Worm (Caenorhabditis elegans) whole organism, mixed stage, embryonic: Measurements from ENCODE around the gene cin-4.

Source experiments
- M03D4.4 ChIP-seq: sonication (generic microtip); optimal IDR thresholded peaks from 2 replicates; lab custom pipeline; 2017; ENCODE audit warnings: mild to moderate bottlenecking, missing genetic modification characterization, missing compliant biosample characterization
- bed-3 ChIP-seq: fragments of 200-800 bp; sonication (Bioruptor generic); optimal IDR thresholded peaks from 3 replicates; lab custom pipeline; 2018; ENCODE audit warnings: mild to moderate bottlenecking, missing genetic modification characterization, moderate library complexity, missing compliant biosample characterization
- blmp-1 ChIP-seq: fragments of 150-350 bp; optimal IDR thresholded peaks from 2 replicates; lab custom pipeline; 2014; ENCODE audit warnings: missing biosample characterization, missing genetic modification characterization
- ceh-39 ChIP-seq: fragments of 150-350 bp; optimal IDR thresholded peaks from 2 replicates; lab custom pipeline; 2014; ENCODE audit warnings: missing biosample characterization, missing genetic modification characterization
- ceh-43 ChIP-seq: fragments of 200-800 bp; sonication (Bioruptor generic); optimal IDR thresholded peaks from 2 replicates; lab custom pipeline; 2018; ENCODE audit warnings: mild to moderate bottlenecking, missing genetic modification characterization, moderate library complexity, missing compliant biosample characterization
- ceh-83 ChIP-seq: fragments of 200-800 bp; sonication (Bioruptor generic); optimal IDR thresholded peaks from 2 replicates; lab custom pipeline; 2018; ENCODE audit warnings: mild to moderate bottlenecking, missing genetic modification characterization, missing compliant biosample characterization
- ces-1 ChIP-seq: fragments of 150-350 bp; optimal IDR thresholded peaks from 2 replicates; lab custom pipeline; 2014; ENCODE audit warnings: missing biosample characterization, missing genetic modification reagents, missing genetic modification characterization
- cnd-1 ChIP-seq: fragments of 200-800 bp; sonication (Bioruptor generic); optimal IDR thresholded peaks from 2 replicates; lab custom pipeline; 2018; ENCODE audit warnings: mild to moderate bottlenecking, missing genetic modification characterization, missing compliant biosample characterization
- drap-1 ChIP-seq: fragments of 200-800 bp; sonication (Bioruptor generic); optimal IDR thresholded peaks from 3 replicates; lab custom pipeline; 2018; ENCODE audit warnings: mild to moderate bottlenecking, missing genetic modification characterization, missing compliant biosample characterization
- elt-1 ChIP-seq: sonication (generic microtip); optimal IDR thresholded peaks from 2 replicates; lab custom pipeline; 2017; ENCODE audit warnings: missing genetic modification characterization, mild to moderate bottlenecking, missing compliant biosample characterization, antibody characterized with exemption, moderate library complexity, borderline replicate concordance; ENCODE audit not compliant: insufficient read depth
- elt-3 ChIP-seq: fragments of 150-350 bp; optimal IDR thresholded peaks from 2 replicates; lab custom pipeline; 2014; ENCODE audit warnings: missing biosample characterization, missing genetic modification characterization
- flh-1 ChIP-seq: fragments of 200-800 bp; sonication (Bioruptor generic); optimal IDR thresholded peaks from 2 replicates; lab custom pipeline; 2018; ENCODE audit warnings: mild to moderate bottlenecking, missing genetic modification characterization, moderate library complexity, missing compliant biosample characterization
- ham-2 ChIP-seq: fragments of 200-800 bp; sonication (Bioruptor generic); optimal IDR thresholded peaks from 2 replicates; lab custom pipeline; 2018; ENCODE audit warnings: mild to moderate bottlenecking, missing genetic modification characterization, missing compliant biosample characterization
- hlh-1 ChIP-seq: fragments of 150-350 bp; optimal IDR thresholded peaks from 2 replicates; lab custom pipeline; 2014; ENCODE audit warnings: missing biosample characterization, missing genetic modification reagents, missing genetic modification characterization
- lin-32 ChIP-seq: fragments of 200-800 bp; sonication (Bioruptor generic); optimal IDR thresholded peaks from 2 replicates; lab custom pipeline; 2018; ENCODE audit warnings: mild to moderate bottlenecking, missing genetic modification characterization, missing compliant biosample characterization
- mab-5 ChIP-seq: fragments of 150-350 bp; optimal IDR thresholded peaks from 2 replicates; lab custom pipeline; 2014; ENCODE audit warnings: missing biosample characterization, missing genetic modification characterization
- mep-1 ChIP-seq: fragments of 150-350 bp; optimal IDR thresholded peaks from 2 replicates; lab custom pipeline; 2017; ENCODE audit warnings: missing biosample characterization, missing genetic modification reagents, missing genetic modification characterization, inconsistent platforms
- mls-2 ChIP-seq: sonication (generic microtip); optimal IDR thresholded peaks from 2 replicates; lab custom pipeline; 2016; ENCODE audit warnings: mild to moderate bottlenecking, missing genetic modification characterization, moderate library complexity, missing compliant biosample characterization
- nhr-2 ChIP-seq: fragments of 150-350 bp; optimal IDR thresholded peaks from 2 replicates; lab custom pipeline; 2014; ENCODE audit warnings: missing biosample characterization, missing genetic modification characterization
- nhr-237 ChIP-seq: fragments of 150-350 bp; optimal IDR thresholded peaks from 2 replicates; lab custom pipeline; 2014; ENCODE audit warnings: missing biosample characterization, missing genetic modification characterization
- nhr-28 ChIP-seq: fragments of 150-350 bp; optimal IDR thresholded peaks from 2 replicates; lab custom pipeline; 2014; ENCODE audit warnings: missing biosample characterization, missing genetic modification characterization
- nhr-76 ChIP-seq: sonication (generic microtip); optimal IDR thresholded peaks from 2 replicates; lab custom pipeline; 2017; ENCODE audit warnings: missing biosample characterization, missing genetic modification characterization
- pha-4 ChIP-seq: fragments of 150-350 bp; optimal IDR thresholded peaks from 2 replicates; lab custom pipeline; 2018; ENCODE audit warnings: missing biosample characterization, missing genetic modification reagents, missing genetic modification characterization
- sem-2 ChIP-seq: fragments of 200-800 bp; sonication (Bioruptor generic); optimal IDR thresholded peaks from 2 replicates; lab custom pipeline; 2018; ENCODE audit warnings: mild to moderate bottlenecking, missing genetic modification characterization, missing compliant biosample characterization
- snpc-4 ChIP-seq: fragments of 150-350 bp; optimal IDR thresholded peaks from 2 replicates; lab custom pipeline; 2014; ENCODE audit warnings: missing biosample characterization, missing genetic modification characterization
- sptf-1 ChIP-seq: sonication (generic microtip); optimal IDR thresholded peaks from 2 replicates; lab custom pipeline; 2017; ENCODE audit warnings: mild to moderate bottlenecking, missing genetic modification characterization, moderate library complexity, missing compliant biosample characterization
- tbx-8 ChIP-seq: fragments of 200-800 bp; sonication (Bioruptor generic); optimal IDR thresholded peaks from 2 replicates; lab custom pipeline; 2018; ENCODE audit warnings: mild to moderate bottlenecking, missing genetic modification characterization, moderate library complexity, missing compliant biosample characterization
- unc-120 ChIP-seq: sonication (generic microtip); optimal IDR thresholded peaks from 2 replicates; lab custom pipeline; 2017; ENCODE audit warnings: missing genetic modification characterization, missing compliant biosample characterization; ENCODE audit not compliant: poor library complexity, severe bottlenecking
- unc-39 ChIP-seq: fragments of 150-350 bp; optimal IDR thresholded peaks from 2 replicates; lab custom pipeline; 2014; ENCODE audit warnings: missing biosample characterization, missing genetic modification characterization
- unc-62 ChIP-seq: fragments of 150-350 bp; optimal IDR thresholded peaks from 2 replicates; lab custom pipeline; 2014; ENCODE audit warnings: missing biosample characterization, missing genetic modification reagents, missing genetic modification characterization
- zip-8 ChIP-seq: fragments of 150-350 bp; optimal IDR thresholded peaks from 2 replicates; lab custom pipeline; 2014; ENCODE audit warnings: missing biosample characterization, missing genetic modification characterization
- ztf-11 ChIP-seq: fragments of 150-350 bp; optimal IDR thresholded peaks from 2 replicates; lab custom pipeline; 2014; ENCODE audit warnings: missing biosample characterization, missing genetic modification characterization

Gene cin-4

DNA sequence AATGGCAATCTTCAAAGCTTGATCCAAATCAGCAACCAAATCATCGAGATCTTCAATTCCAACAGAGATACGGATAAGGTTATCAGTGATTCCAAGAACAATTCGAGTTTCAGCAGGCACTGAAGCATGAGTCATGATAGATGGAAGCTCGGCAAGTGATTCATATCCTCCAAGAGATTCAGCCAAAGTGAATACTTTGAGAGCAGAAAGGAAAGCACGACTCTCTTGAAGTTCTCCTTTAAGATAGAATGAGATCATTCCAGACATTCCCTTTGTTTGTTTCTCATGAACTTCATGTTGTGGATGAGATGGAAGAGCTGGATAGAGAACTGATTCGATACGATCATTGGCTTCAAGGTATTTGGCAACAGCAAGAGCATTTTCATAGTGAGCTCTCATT lies 18.2 kb downstream of the cin-4 start:
- TF ChIP-seq tbx-8 (GFP tag; lab: Kevin White, UChicago) (no peak), elt-3 (tag; lab: Kevin White, UChicago) (no peak), unc-39 (no peak), ces-1 (GFP tag; lab: Kevin White, UChicago) (no peak), sptf-1 (tag; lab: Kevin White, UChicago) (no peak), mls-2 (tag; lab: Kevin White, UChicago) (no peak), ceh-83 (GFP tag; lab: Kevin White, UChicago) (no peak), lin-32 (GFP tag; lab: Kevin White, UChicago) (no peak), nhr-237 (no peak), drap-1 (no peak), cnd-1 (tag; lab: Kevin White, UChicago) (no peak), snpc-4 (no peak), mep-1 (tag; lab: Kevin White, UChicago) (no peak), nhr-76 (tag; lab: Kevin White, UChicago) (no peak), ztf-11 (tag; lab: Kevin White, UChicago) (no peak), flh-1 (GFP tag; lab: Kevin White, UChicago) (no peak), nhr-28 (tag; lab: Kevin White, UChicago) (no peak), sem-2 (no peak), pha-4 (tag; lab: Kevin White, UChicago) (no peak), mab-5 (no peak)

DNA sequence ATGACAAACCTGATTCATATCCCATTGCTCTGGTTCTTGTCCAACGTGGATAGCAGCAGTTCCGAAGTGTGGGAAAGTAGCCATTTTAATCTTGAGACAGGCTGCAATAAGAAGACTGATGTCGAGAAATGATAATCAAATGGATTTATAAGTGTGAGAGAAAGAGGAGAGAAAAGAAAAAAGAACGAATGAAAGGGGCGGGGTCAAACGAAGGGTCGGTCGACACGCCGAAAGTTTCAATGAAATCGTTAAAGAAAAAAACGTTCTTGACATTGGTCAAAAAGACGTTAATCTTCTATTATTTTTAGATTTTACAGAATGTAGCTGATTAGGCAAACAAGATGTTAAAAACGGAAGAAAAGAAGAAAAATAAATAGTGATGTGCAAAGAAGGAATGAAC lies 19.8 kb downstream of the cin-4 start, which contains the start of gene cth-2:
cth-2 (minus strand) TSS at position 101 of the 400 bp plus-strand sequence.
- no peak for TF ChIP-seq mep-1 (tag; lab: Kevin White, UChicago)
- no peak for TF ChIP-seq nhr-237
- no peak for TF ChIP-seq zip-8
- TF ChIP-seq unc-39 = no peak

DNA sequence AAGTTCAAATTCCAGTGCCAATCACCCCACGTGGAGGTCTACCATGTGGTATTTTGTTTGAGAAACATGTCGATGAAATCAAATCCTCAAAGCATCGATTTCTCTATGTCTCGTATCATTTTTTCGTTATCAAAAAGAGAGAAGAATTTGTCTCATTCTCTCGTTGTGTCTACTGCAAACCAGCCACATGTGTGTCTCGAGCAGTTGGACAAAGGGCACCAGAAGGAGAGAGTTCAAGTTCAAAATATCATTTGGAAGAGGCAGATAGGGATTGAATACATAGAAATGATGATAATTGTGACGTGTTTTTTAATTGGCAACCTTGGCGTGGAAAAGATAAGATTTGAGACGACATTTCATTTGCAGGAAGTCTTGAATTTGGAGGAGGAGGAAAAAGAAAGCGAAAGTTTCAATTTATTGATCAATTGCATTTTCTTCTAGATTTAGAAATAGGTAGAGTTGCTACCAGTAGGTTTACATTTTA lies 21.2 kb downstream of the cin-4 start:
- no peak for TF ChIP-seq nhr-2
- no peak for TF ChIP-seq sem-2
- no peak for TF ChIP-seq pha-4 (tag; lab: Kevin White, UChicago)
- no peak for TF ChIP-seq cnd-1 (tag; lab: Kevin White, UChicago)
- TF ChIP-seq nhr-237 = no peak
- no peak for TF ChIP-seq snpc-4
- TF ChIP-seq blmp-1 (tag; lab: Kevin White, UChicago) = peak; percentile 50
- TF ChIP-seq mep-1 (tag; lab: Kevin White, UChicago) = no peak
- TF ChIP-seq lin-32 (GFP tag; lab: Kevin White, UChicago) = no peak
- no peak for TF ChIP-seq unc-39
- TF ChIP-seq elt-3 (tag; lab: Kevin White, UChicago) = no peak
- no peak for TF ChIP-seq zip-8
- no peak for TF ChIP-seq ces-1 (GFP tag; lab: Kevin White, UChicago)
- no peak for TF ChIP-seq ceh-83 (GFP tag; lab: Kevin White, UChicago)
- peak; percentile 18 for TF ChIP-seq hlh-1 (tag; lab: Kevin White, UChicago)
- no peak for TF ChIP-seq ham-2 (GFP tag; lab: Kevin White, UChicago)
- TF ChIP-seq ceh-43 (GFP tag; lab: Kevin White, UChicago) = no peak
- no peak for TF ChIP-seq M03D4.4 (tag; lab: Kevin White, UChicago)
- no peak for TF ChIP-seq bed-3 (GFP tag; lab: Kevin White, UChicago)
- peak; percentile 8 for TF ChIP-seq unc-62 (GFP tag; lab: Kevin White, UChicago)
- no peak for TF ChIP-seq nhr-28 (tag; lab: Kevin White, UChicago)
- no peak for TF ChIP-seq elt-1 (tag; lab: Kevin White, UChicago)
- no peak for TF ChIP-seq mab-5

DNA sequence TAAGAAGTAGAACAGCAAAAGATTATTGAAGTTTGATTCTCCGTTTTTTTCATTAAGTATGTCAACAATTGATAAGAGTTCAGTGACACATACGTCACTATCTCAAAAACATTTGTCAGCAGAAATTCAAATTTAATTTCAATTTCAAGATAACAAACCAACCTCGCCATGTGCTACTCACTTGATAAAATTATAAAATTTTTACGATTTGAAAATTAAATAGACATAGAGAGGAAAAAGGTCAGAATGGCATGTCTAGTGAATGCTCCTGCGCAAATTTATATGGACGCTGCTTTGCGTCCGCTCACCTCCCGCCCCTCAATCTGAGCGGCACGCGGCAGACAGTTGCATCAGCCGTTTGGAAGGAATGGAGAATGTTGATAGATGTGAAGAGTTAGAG lies 22.1 kb downstream of the cin-4 start:
- TF ChIP-seq mep-1 (tag; lab: Kevin White, UChicago) (no peak), drap-1 (no peak), M03D4.4 (tag; lab: Kevin White, UChicago) (no peak), ceh-83 (GFP tag; lab: Kevin White, UChicago) (no peak), flh-1 (GFP tag; lab: Kevin White, UChicago) (no peak), sptf-1 (tag; lab: Kevin White, UChicago) (no peak), zip-8 (no peak), elt-3 (tag; lab: Kevin White, UChicago) (no peak)

DNA sequence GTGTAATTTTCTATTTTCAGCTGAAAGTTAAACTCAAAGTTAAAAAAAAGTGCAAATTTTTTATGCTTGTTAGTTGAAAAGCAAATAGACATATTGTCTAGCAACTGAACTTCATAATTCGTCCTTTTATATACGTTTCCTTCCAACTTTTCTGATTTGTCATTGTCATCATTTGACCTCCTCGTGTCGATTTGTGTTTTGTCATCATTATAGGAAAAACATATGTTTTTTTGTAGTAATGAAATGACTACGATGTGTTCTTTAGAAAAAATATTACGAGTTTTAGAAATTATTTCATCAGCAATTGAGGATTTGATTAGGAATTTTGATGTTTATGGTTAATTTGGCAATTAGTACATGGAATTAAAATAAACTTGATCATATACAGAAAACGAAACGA lies 22.7 kb downstream of the cin-4 start:
- TF ChIP-seq unc-62 (GFP tag; lab: Kevin White, UChicago) (no peak), nhr-237 (no peak), hlh-1 (tag; lab: Kevin White, UChicago) (no peak), unc-120 (tag; lab: Kevin White, UChicago) (no peak), ceh-39 (no peak)
- TF ChIP-seq, all 35 proteins: peak for 0
